Worm (Caenorhabditis elegans): ENCODE measurements around the gene nhr-291.

The nhr-291 gene

ce11 chrV:15318638-15319037 lies at the start of gene nhr-291:
nhr-291 (plus strand) TSS chrV:15318961.
- no peak for TF ChIP-seq aly-2 (tag; optimal IDR thresholded peaks at IDR 0.05)
- no peak for TF ChIP-seq lin-39 (tag; optimal IDR thresholded peaks at IDR 0.05)
- TF ChIP-seq mbf-1 (tag; optimal IDR thresholded peaks at IDR 0.05), result no peak
- TF ChIP-seq C34F6.9 (tag; optimal IDR thresholded peaks at IDR 0.05), result no peak
- TF ChIP-seq sem-4 (tag; optimal IDR thresholded peaks at IDR 0.05), result no peak
- TF ChIP-seq ztf-4 (tag; optimal IDR thresholded peaks at IDR 0.05), result no peak
- TF ChIP-seq gmeb-1 (tag; optimal IDR thresholded peaks at IDR 0.05), result peak; percentile 42
- peak; percentile 34 for TF ChIP-seq crh-2 (tag; optimal IDR thresholded peaks at IDR 0.05)
- no peak for TF ChIP-seq R02D3.7 (tag; optimal IDR thresholded peaks at IDR 0.05)
- no peak for TF ChIP-seq nhr-23 (tag; optimal IDR thresholded peaks at IDR 0.05)
- no peak for TF ChIP-seq ztf-11 (tag; optimal IDR thresholded peaks at IDR 0.05)
- no peak for TF ChIP-seq nhr-129 (tag; optimal IDR thresholded peaks at IDR 0.05)
- TF ChIP-seq mdl-1 (tag; optimal IDR thresholded peaks at IDR 0.05), result no peak
- TF ChIP-seq sma-9 (GFP tag; optimal IDR thresholded peaks at IDR 0.05), result peak; percentile 79
- no peak for TF ChIP-seq sma-9 (tag; optimal IDR thresholded peaks at IDR 0.05)
- no peak for TF ChIP-seq nhr-12 (tag; optimal IDR thresholded peaks at IDR 0.05)
- TF ChIP-seq elt-1 (tag; optimal IDR thresholded peaks at IDR 0.05), result no peak
- no peak for TF ChIP-seq Y55F3AM.14 (GFP tag; optimal IDR thresholded peaks at IDR 0.05)
- peak; percentile 35 for TF ChIP-seq egl-27 (tag; optimal IDR thresholded peaks at IDR 0.05)
- TF ChIP-seq F13H6.1 (tag; optimal IDR thresholded peaks at IDR 0.05), result no peak
- no peak for TF ChIP-seq unc-55 (GFP tag; optimal IDR thresholded peaks at IDR 0.05)
- TF ChIP-seq blmp-1 (tag; optimal IDR thresholded peaks at IDR 0.05; ENCODE audit: insufficient read depth), result no peak
- no peak for TF ChIP-seq ztf-1 (GFP tag; conservative IDR thresholded peaks at IDR 0.05)
- no peak for TF ChIP-seq dmd-4 (tag; optimal IDR thresholded peaks at IDR 0.05)
- TF ChIP-seq lin-11 (tag; optimal IDR thresholded peaks at IDR 0.05), result no peak
- TF ChIP-seq fos-1 (tag; optimal IDR thresholded peaks at IDR 0.05), result peak; percentile 99
- no peak for TF ChIP-seq ZK546.5 (tag; optimal IDR thresholded peaks at IDR 0.05)
- no peak for TF ChIP-seq lsy-2 (tag; optimal IDR thresholded peaks at IDR 0.05)
- peak; percentile 11 for TF ChIP-seq sma-3 (GFP tag; optimal IDR thresholded peaks at IDR 0.05)

ce11 chrV:15272263-15272662 lies 46.5 kb upstream of the nhr-291 start, which contains the start of gene T10H4.4:
T10H4.4 (minus strand) TSS chrV:15272363.
- no peak for TF ChIP-seq unc-62 (GFP tag; optimal IDR thresholded peaks at IDR 0.05)
- no peak for TF ChIP-seq nhr-12 (tag; optimal IDR thresholded peaks at IDR 0.05)
- TF ChIP-seq R02D3.7 (tag; optimal IDR thresholded peaks at IDR 0.05), result no peak

ce11 chrV:15274757-15275156 lies 44.0 kb upstream of the nhr-291 start, which contains the start of gene srw-16:
srw-16 (minus strand) TSS chrV:15274857.
- no peak for TF ChIP-seq ztf-4 (tag; optimal IDR thresholded peaks at IDR 0.05)
- no peak for TF ChIP-seq egl-27 (tag; optimal IDR thresholded peaks at IDR 0.05)
- TF ChIP-seq gmeb-1 (tag; optimal IDR thresholded peaks at IDR 0.05), result no peak

- no peak for TF ChIP-seq gmeb-1 (tag; optimal IDR thresholded peaks at IDR 0.05)
- TF ChIP-seq mab-5 (tag; optimal IDR thresholded peaks at IDR 0.05), result no peak
- no peak for TF ChIP-seq ama-1 (optimal IDR thresholded peaks at IDR 0.05)
- no peak for TF ChIP-seq nhr-77 (tag; optimal IDR thresholded peaks at IDR 0.05)
- no peak for TF ChIP-seq lin-11 (tag; optimal IDR thresholded peaks at IDR 0.05)
- TF ChIP-seq lin-13 (GFP tag; optimal IDR thresholded peaks at IDR 0.05), result no peak
- TF ChIP-seq ceh-82 (tag; optimal IDR thresholded peaks at IDR 0.05), result no peak
- TF ChIP-seq unc-62 (GFP tag; optimal IDR thresholded peaks at IDR 0.05), result no peak
- TF ChIP-seq nhr-129 (tag; optimal IDR thresholded peaks at IDR 0.05), result no peak
- TF ChIP-seq nhr-6 (tag; optimal IDR thresholded peaks at IDR 0.05), result no peak
- TF ChIP-seq R02D3.7 (tag; optimal IDR thresholded peaks at IDR 0.05), result no peak
- TF ChIP-seq lin-39 (tag; optimal IDR thresholded peaks at IDR 0.05), result no peak
Measured at ce11 chrV:15276915-15277314, 41.8 kb upstream of the nhr-291 start, which contains the start of gene srw-17. srw-17 (minus strand) TSS chrV:15277015.

All from whole organism, L2 larva.